Fruit fly (Drosophila melanogaster): ENCODE results near the gene CG46317.

DNA sequence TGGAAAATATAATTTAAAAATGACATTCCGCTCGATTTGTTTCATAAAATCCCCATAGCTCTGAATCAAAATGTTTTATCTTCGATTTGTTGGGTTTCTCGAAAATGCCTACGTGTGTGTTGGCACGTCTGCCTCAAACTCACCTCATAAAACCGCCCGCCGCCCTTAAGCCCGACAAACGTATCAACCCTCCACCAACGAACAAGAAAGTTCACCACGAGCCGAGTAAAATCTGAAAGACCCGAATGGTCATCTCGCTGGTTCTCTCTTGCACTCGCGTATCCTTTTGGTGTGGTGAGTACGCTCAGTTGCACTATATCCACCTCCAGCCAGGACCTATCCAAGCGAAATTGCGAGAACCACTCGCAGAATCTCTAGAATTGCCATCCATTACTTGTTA is 39.0 kb upstream of the CG46317 start:
- TF ChIP-seq Crg-1 (GFP tag; optimal IDR thresholded peaks at IDR 0.05): no peak
- TF ChIP-seq Clk (GFP tag; optimal IDR thresholded peaks at IDR 0.05): no peak
- no peak for TF ChIP-seq CG33017 (tag; optimal IDR thresholded peaks at IDR 0.05)
- TF ChIP-seq CG1620 (GFP tag; optimal IDR thresholded peaks at IDR 0.05): no peak
- TF ChIP-seq Hr96 (GFP tag; optimal IDR thresholded peaks at IDR 0.05): no peak
- TF ChIP-seq pad (GFP tag; optimal IDR thresholded peaks at IDR 0.05): no peak
